Fruit fly (Drosophila melanogaster): ENCODE measurements around the gene Vps33B.
A peak's percentile ranks its signal among the peaks of the same experiment; 100 is the strongest.

Vps33B gene

DNA sequence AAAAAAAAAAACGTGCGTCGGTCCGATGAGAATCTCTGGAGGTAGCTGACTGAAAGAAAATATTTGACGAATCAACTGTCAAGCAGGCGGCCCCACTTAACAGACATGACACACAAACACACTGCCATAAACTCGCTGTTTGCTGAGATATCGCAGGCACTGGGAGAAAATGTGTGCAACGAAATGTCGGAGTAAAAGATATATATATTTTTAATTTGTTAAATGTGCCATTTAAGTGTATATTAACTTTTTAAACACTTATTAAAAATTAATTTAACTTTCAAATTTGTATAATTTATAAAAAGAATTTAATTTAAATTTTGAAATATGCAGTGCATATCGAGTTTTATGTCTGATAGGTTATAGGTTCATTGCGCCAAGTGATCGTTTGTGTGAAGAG lies 15.8 kb downstream of the Vps33B start (continued):
- TF ChIP-seq pan (optimal IDR thresholded peaks at IDR 0.05): no peak
- TF ChIP-seq pan (GFP tag; optimal IDR thresholded peaks at IDR 0.05 in 1 of 2, IDR thresholded peaks at IDR 0.05 in 1 of 2): peak in 1 of 2 experiments; percentile 75
- no peak for TF ChIP-seq CG17612 (GFP tag; IDR thresholded peaks at IDR 0.05)
- TF ChIP-seq H2.0 (GFP tag; IDR thresholded peaks at IDR 0.05): peak; percentile 18; the same call in 1 of the 2 replicates
- peak; percentile 35 for TF ChIP-seq scrt (GFP tag; optimal IDR thresholded peaks at IDR 0.05)
- TF ChIP-seq CG8290 (GFP tag; optimal IDR thresholded peaks at IDR 0.05): peak; percentile 41
- no peak for TF ChIP-seq CG8290 (tag; optimal IDR thresholded peaks at IDR 0.05)
- peak in 1 of 3 experiments; percentile 42 for TF ChIP-seq lola (GFP tag; optimal IDR thresholded peaks at IDR 0.05)
- peak; percentile 46; the same call in 2 of the 3 replicates for TF ChIP-seq CG14050 (GFP tag; IDR thresholded peaks at IDR 0.05)
- no peak for TF ChIP-seq CG6683 (GFP tag; optimal IDR thresholded peaks at IDR 0.05)
- TF ChIP-seq sisA (GFP tag; IDR thresholded peaks at IDR 0.05): peak; percentile 53
- TF ChIP-seq zfh1 (GFP tag; IDR thresholded peaks at IDR 0.05): peak; percentile 44; the same call in 1 of the 3 replicates
- TF ChIP-seq CG12104 (GFP tag; optimal IDR thresholded peaks at IDR 0.05): peak; percentile 68
- TF ChIP-seq CG5953 (GFP tag; IDR thresholded peaks at IDR 0.05): no peak
- peak; percentile 26; the same call in 1 of the 2 replicates for TF ChIP-seq ssp (GFP tag; IDR thresholded peaks at IDR 0.05)
- TF ChIP-seq CG7963 (GFP tag; IDR thresholded peaks at IDR 0.05; ENCODE audit: partially characterized antibody): no peak
- TF ChIP-seq CrebB (tag; optimal IDR thresholded peaks at IDR 0.05): no peak
- TF ChIP-seq CG9215 (GFP tag; IDR thresholded peaks at IDR 0.05): no peak
- no peak for TF ChIP-seq en (GFP tag; optimal IDR thresholded peaks at IDR 0.05)
- 0 out of 2 replicates have a peak, but pooled peaks have one; percentile 24 for TF ChIP-seq CG1024 (GFP tag; IDR thresholded peaks at IDR 0.05)
- no peak for TF ChIP-seq CG4282 (GFP tag; optimal IDR thresholded peaks at IDR 0.05)
- no peak for TF ChIP-seq Nf-YA (GFP tag; IDR thresholded peaks at IDR 0.05)
- peak; percentile 16 for TF ChIP-seq CG9797 (GFP tag; optimal IDR thresholded peaks at IDR 0.05)

DNA sequence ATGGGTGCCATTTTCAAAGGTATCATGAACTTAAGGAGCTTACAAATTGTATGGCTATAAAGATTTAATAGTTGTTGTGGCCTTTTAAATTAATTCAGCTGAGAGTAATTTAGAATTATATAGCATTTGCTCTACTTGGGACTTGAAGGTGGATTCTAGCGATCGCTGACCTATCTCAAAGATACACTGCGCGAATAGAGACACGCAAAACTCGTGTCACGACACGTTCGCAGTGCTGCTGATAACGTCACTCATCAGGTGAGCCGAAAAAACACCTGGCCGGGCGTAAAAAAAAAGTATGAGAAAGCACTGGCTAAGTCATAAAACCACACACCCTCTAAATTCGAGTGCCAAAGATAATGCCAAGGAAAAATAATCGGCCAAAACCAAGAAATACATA lies 16.4 kb downstream of the Vps33B start:
- TF ChIP-seq nmo (GFP tag; optimal IDR thresholded peaks at IDR 0.05) (no peak), HmgZ (tag; optimal IDR thresholded peaks at IDR 0.05) (no peak), CG34224 (GFP tag; IDR thresholded peaks at IDR 0.05; ENCODE audit: partially characterized antibody) (peak; percentile 69), CG33557 (GFP tag; optimal IDR thresholded peaks at IDR 0.05) (no peak), Side (GFP tag; optimal IDR thresholded peaks at IDR 0.05) (peak; percentile 4), CG18011 (GFP tag; optimal IDR thresholded peaks at IDR 0.05) (no peak), Hey (tag; optimal IDR thresholded peaks at IDR 0.05) (no peak), PHDP (tag; optimal IDR thresholded peaks at IDR 0.05) (no peak), Hand (GFP tag; optimal IDR thresholded peaks at IDR 0.05) (no peak), Scr (GFP tag; IDR thresholded peaks at IDR 0.05; ENCODE audit: partially characterized antibody) (peak; percentile 77), crc (GFP tag; optimal IDR thresholded peaks at IDR 0.05) (no peak), CG6254 (GFP tag; optimal IDR thresholded peaks at IDR 0.05) (no peak), odd (GFP tag; optimal IDR thresholded peaks at IDR 0.05) (no peak), sim (GFP tag; IDR thresholded peaks at IDR 0.05) (no peak), pho (GFP tag; optimal IDR thresholded peaks at IDR 0.05) (no peak), CHES-1-like (GFP tag; optimal IDR thresholded peaks at IDR 0.05) (no peak), mam (GFP tag; optimal IDR thresholded peaks at IDR 0.05) (peak; percentile 19), pum (GFP tag; optimal IDR thresholded peaks at IDR 0.05) (peak; percentile 24), CG4282 (GFP tag; optimal IDR thresholded peaks at IDR 0.05) (no peak), da (GFP tag; optimal IDR thresholded peaks at IDR 0.05) (no peak), CG17361 (GFP tag; IDR thresholded peaks at IDR 0.05) (no peak), Ptx1 (GFP tag; IDR thresholded peaks at IDR 0.05) (no peak), CG12769 (tag; optimal IDR thresholded peaks at IDR 0.05) (no peak), en (GFP tag; optimal IDR thresholded peaks at IDR 0.05) (no peak), CG10321 (GFP tag; IDR thresholded peaks at IDR 0.05) (no peak), Dref (GFP tag; IDR thresholded peaks at IDR 0.05) (no peak), D (optimal IDR thresholded peaks at IDR 0.05) (no peak), D (GFP tag; optimal IDR thresholded peaks at IDR 0.05) (no peak), ssp (GFP tag; IDR thresholded peaks at IDR 0.05) (no peak), CG17186 (GFP tag; optimal IDR thresholded peaks at IDR 0.05) (no peak), ab (GFP tag; optimal IDR thresholded peaks at IDR 0.05) (no peak)
